Worm (Caenorhabditis elegans) whole organism, L2 larva: ENCODE measurements around the gene F29B9.8.

Experiments
- egl-27 ChIP-seq: sonication (generic microtip); optimal IDR thresholded peaks from 3 replicates; lab custom pipeline; 2017; ENCODE audit warnings: missing biosample characterization, missing genetic modification reagents, missing genetic modification characterization
- lin-11 ChIP-seq: fragments of 150-350 bp; sonication (generic microtip); optimal IDR thresholded peaks from 2 replicates; lab custom pipeline; 2014; ENCODE audit warnings: missing biosample characterization, missing genetic modification characterization, inconsistent platforms, mixed read lengths
- lsy-2 ChIP-seq, 2 experiments: fragments of 150-350 bp in 1 of 2; sonication (generic microtip) in 1 of 2; optimal IDR thresholded peaks; 2 replicates each; lab custom pipeline; 2014 to 2017; ENCODE audit warnings: missing biosample characterization in 2 of 2, missing genetic modification characterization in 2 of 2
- nhr-21 ChIP-seq: fragments of 150-350 bp; optimal IDR thresholded peaks from 2 replicates; lab custom pipeline; 2014; ENCODE audit warnings: missing biosample characterization, missing genetic modification characterization
- nhr-23 ChIP-seq: fragments of 150-350 bp; optimal IDR thresholded peaks from 2 replicates; lab custom pipeline; 2014; ENCODE audit warnings: missing biosample characterization, missing genetic modification reagents, missing genetic modification characterization
- nhr-237 ChIP-seq: fragments of 150-350 bp; optimal IDR thresholded peaks from 2 replicates; lab custom pipeline; 2014; ENCODE audit warnings: missing biosample characterization, missing genetic modification characterization
- skn-1 ChIP-seq: sonication (generic microtip); optimal IDR thresholded peaks from 2 replicates; lab custom pipeline; 2017; ENCODE audit warnings: missing biosample characterization, missing genetic modification characterization

DNA sequence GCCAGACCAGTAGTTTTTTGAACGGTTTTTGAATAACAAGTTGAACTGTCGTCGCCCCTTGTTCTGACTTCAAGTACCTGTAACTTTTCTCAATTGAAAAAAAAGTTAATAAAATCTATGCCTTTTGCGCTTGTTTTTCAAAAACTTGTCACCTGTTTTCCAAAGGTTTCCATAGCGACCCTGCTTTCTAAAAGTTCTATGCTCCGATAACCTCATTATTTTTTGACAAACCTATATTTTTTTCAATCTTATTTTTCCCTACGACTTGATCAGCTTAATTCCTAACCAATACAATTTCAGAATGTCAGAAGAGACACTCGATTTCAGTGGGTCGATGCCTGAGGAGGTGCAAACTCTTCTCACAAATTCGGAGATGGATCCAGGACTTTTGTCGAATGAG lies at the start of gene F29B9.8:
- TF ChIP-seq lin-11 = no peak
- TF ChIP-seq skn-1 = no peak
- no peak for TF ChIP-seq nhr-23 (tag; lab: Kevin White, UChicago)
- no peak for TF ChIP-seq nhr-237 (tag; lab: Kevin White, UChicago)
- no peak for TF ChIP-seq nhr-21 (tag; lab: Kevin White, UChicago)
- no peak for TF ChIP-seq lsy-2 (tag; optimal IDR thresholded peaks at IDR 0.05; lab: Kevin White, UChicago)
- no peak for TF ChIP-seq egl-27 (tag; lab: Kevin White, UChicago)
